Fruit fly (Drosophila melanogaster) whole organism, embryonic: ENCODE results near the gene Muc4B.
A peak's percentile ranks its signal among the peaks of the same experiment; 100 is the strongest.

ENCODE experiments used
- Asciz ChIP-seq: fragments of 200-800 bp; sonication (Bioruptor generic); optimal IDR thresholded peaks from 2 replicates; lab custom pipeline; 2017; ENCODE audit warnings: missing biosample characterization, mild to moderate bottlenecking, missing genetic modification characterization, missing genetic modification reagents
- Awh ChIP-seq: fragments of 200-800 bp; sonication (Bioruptor generic); IDR thresholded peaks from 2 replicates; pipeline ENCODE4, ENCODE4 v1.3.6; 2022; ENCODE audit warnings: missing biosample characterization, missing genetic modification characterization
- B-H2 ChIP-seq: fragments of 200-800 bp; sonication (Bioruptor generic); optimal IDR thresholded peaks from 2 replicates; lab custom pipeline; 2018; ENCODE audit warnings: missing biosample characterization, mild to moderate bottlenecking, missing genetic modification characterization
- CG10147 ChIP-seq: fragments of 200-800 bp; sonication (Bioruptor generic); optimal IDR thresholded peaks from 2 replicates; lab custom pipeline; 2019; ENCODE audit warnings: missing biosample characterization, mild to moderate bottlenecking, missing genetic modification characterization, moderate library complexity
- CG11504 ChIP-seq: fragments of 200-800 bp; sonication (Bioruptor generic); optimal IDR thresholded peaks from 3 replicates; lab custom pipeline; 2019; ENCODE audit warnings: missing biosample characterization, mild to moderate bottlenecking, missing genetic modification characterization, moderate library complexity
- CG11723 ChIP-seq: fragments of 200-800 bp; sonication (Bioruptor generic); optimal IDR thresholded peaks from 2 replicates; lab custom pipeline; 2017; ENCODE audit warnings: missing biosample characterization, mild to moderate bottlenecking, missing genetic modification characterization
- CG12155 ChIP-seq: fragments of 200-800 bp; sonication (Bioruptor generic); optimal IDR thresholded peaks from 3 replicates; lab custom pipeline; 2016; ENCODE audit warnings: missing biosample characterization, missing genetic modification characterization
- CG12219 ChIP-seq: fragments of 200-800 bp; sonication (Bioruptor generic); optimal IDR thresholded peaks from 3 replicates; lab custom pipeline; 2018; ENCODE audit warnings: missing biosample characterization, mild to moderate bottlenecking, missing genetic modification characterization
- CG12942 ChIP-seq: fragments of 200-800 bp; sonication (Bioruptor generic); optimal IDR thresholded peaks from 3 replicates; lab custom pipeline; 2016; ENCODE audit warnings: missing biosample characterization, missing genetic modification characterization
- CG14014 ChIP-seq: fragments of 200-800 bp; sonication (Bioruptor generic); IDR thresholded peaks from 2 replicates; pipeline ENCODE4 v1.3.6; 2022; ENCODE audit warnings: missing biosample characterization, missing genetic modification characterization
- CG14710 ChIP-seq: fragments of 200-800 bp; sonication (Bioruptor generic); optimal IDR thresholded peaks from 3 replicates; lab custom pipeline; 2019; ENCODE audit warnings: missing biosample characterization, mild to moderate bottlenecking, missing genetic modification characterization, moderate library complexity
- CG15073 ChIP-seq: fragments of 200-800 bp; sonication (Bioruptor generic); optimal IDR thresholded peaks from 2 replicates; lab custom pipeline; 2016; ENCODE audit warnings: missing biosample characterization, missing genetic modification characterization
- CG17328 ChIP-seq: fragments of 200-800 bp; sonication (Bioruptor generic); IDR thresholded peaks from 2 replicates; pipeline ENCODE4 v1.3.6; 2022; ENCODE audit warnings: missing biosample characterization, missing genetic modification characterization
- CG2116 ChIP-seq: fragments of 200-800 bp; sonication (Bioruptor generic); optimal IDR thresholded peaks from 3 replicates; lab custom pipeline; 2018; ENCODE audit warnings: missing biosample characterization, mild to moderate bottlenecking, missing genetic modification characterization
- CG30020 ChIP-seq: fragments of 200-800 bp; optimal IDR thresholded peaks from 2 replicates; lab custom pipeline; 2019; ENCODE audit warnings: missing biosample characterization, mild to moderate bottlenecking, missing genetic modification characterization, moderate library complexity
- CG30403 ChIP-seq: fragments of 200-800 bp; sonication (Bioruptor generic); optimal IDR thresholded peaks from 3 replicates; lab custom pipeline; 2016; ENCODE audit warnings: missing biosample characterization, missing genetic modification characterization
- CG6765 ChIP-seq: fragments of 200-800 bp; sonication (Bioruptor generic); optimal IDR thresholded peaks from 3 replicates; lab custom pipeline; 2017; ENCODE audit warnings: missing biosample characterization, mild to moderate bottlenecking, missing genetic modification characterization
- CG7745 ChIP-seq: fragments of 200-800 bp; sonication (Bioruptor generic); optimal IDR thresholded peaks from 2 replicates; lab custom pipeline; 2018; ENCODE audit warnings: missing biosample characterization, mild to moderate bottlenecking, missing genetic modification characterization, moderate library complexity
- CG7987 ChIP-seq: fragments of 200-800 bp; sonication (Bioruptor generic); optimal IDR thresholded peaks from 2 replicates; lab custom pipeline; 2018; ENCODE audit warnings: missing biosample characterization, mild to moderate bottlenecking, missing genetic modification characterization, moderate library complexity
- CG8281 ChIP-seq: fragments of 200-800 bp; sonication (Bioruptor generic); optimal IDR thresholded peaks from 2 replicates; lab custom pipeline; 2018; ENCODE audit warnings: missing biosample characterization, mild to moderate bottlenecking, missing genetic modification characterization, moderate library complexity
- CHES-1-like ChIP-seq: fragments of 200-800 bp; sonication (Bioruptor generic); optimal IDR thresholded peaks from 2 replicates; lab custom pipeline; 2016; ENCODE audit warnings: missing biosample characterization, missing genetic modification characterization
- Dbx ChIP-seq: fragments of 200-800 bp; sonication (Bioruptor generic); IDR thresholded peaks from 3 replicates; pipeline ENCODE4 v1.3.6; 2022; ENCODE audit warnings: missing biosample characterization, missing genetic modification characterization
- Ets65A ChIP-seq: fragments of 200-800 bp; sonication (Bioruptor generic); peaks from one replicate; lab custom pipeline; 2016; ENCODE audit warnings: missing biosample characterization, missing genetic modification characterization
- Fer1 ChIP-seq: fragments of 200-800 bp; sonication (Bioruptor generic); optimal IDR thresholded peaks from 2 replicates; lab custom pipeline; 2017; ENCODE audit warnings: missing biosample characterization, mild to moderate bottlenecking, missing genetic modification characterization
- H2.0 ChIP-seq: fragments of 200-800 bp; sonication (Bioruptor generic); IDR thresholded peaks from 2 replicates; pipeline ENCODE4 v1.3.6; 2022; ENCODE audit warnings: missing biosample characterization, missing genetic modification characterization
- HLH54F ChIP-seq: fragments of 200-800 bp; sonication (Bioruptor generic); optimal IDR thresholded peaks from 3 replicates; lab custom pipeline; 2016; ENCODE audit warnings: missing biosample characterization, missing genetic modification characterization
- Poxn ChIP-seq: fragments of 200-800 bp; sonication (Bioruptor generic); IDR thresholded peaks from 2 replicates; pipeline ENCODE4 v1.3.6; 2022; ENCODE audit warnings: missing biosample characterization, missing genetic modification characterization
- Spps ChIP-seq: fragments of 200-800 bp; sonication (Bioruptor generic); optimal IDR thresholded peaks from 2 replicates; lab custom pipeline; 2018; ENCODE audit warnings: missing biosample characterization, mild to moderate bottlenecking, missing genetic modification characterization
- Ssrp ChIP-seq: fragments of 200-800 bp; sonication (Bioruptor generic); optimal IDR thresholded peaks from 2 replicates; lab custom pipeline; 2018; ENCODE audit warnings: missing biosample characterization, mild to moderate bottlenecking, missing genetic modification characterization, moderate library complexity
- ac ChIP-seq: fragments of 200-800 bp; sonication (Bioruptor generic); optimal IDR thresholded peaks from 3 replicates; lab custom pipeline; 2017; ENCODE audit warnings: missing biosample characterization, mild to moderate bottlenecking, missing genetic modification characterization
- ap ChIP-seq: fragments of 200-800 bp; sonication (Bioruptor generic); IDR thresholded peaks from 2 replicates; pipeline ENCODE4 v1.3.6; 2022; ENCODE audit warnings: missing biosample characterization, missing genetic modification characterization
- disco-r ChIP-seq: fragments of 200-800 bp; sonication (Bioruptor generic); optimal IDR thresholded peaks from 2 replicates; lab custom pipeline; 2016; ENCODE audit warnings: missing biosample characterization, missing genetic modification characterization
- dysf ChIP-seq: fragments of 200-800 bp; sonication (Bioruptor generic); IDR thresholded peaks from 3 replicates; pipeline ENCODE4 v1.3.6; 2022; ENCODE audit warnings: missing biosample characterization, missing genetic modification characterization
- fd96Cb ChIP-seq: fragments of 200-800 bp; sonication (Bioruptor generic); optimal IDR thresholded peaks from 2 replicates; lab custom pipeline; 2018; ENCODE audit warnings: missing biosample characterization, mild to moderate bottlenecking, missing genetic modification characterization, moderate library complexity
- gem ChIP-seq: fragments of 200-800 bp; sonication (Bioruptor generic); optimal IDR thresholded peaks from 2 replicates; lab custom pipeline; 2019; ENCODE audit warnings: missing biosample characterization, mild to moderate bottlenecking, missing genetic modification characterization, moderate library complexity
- her ChIP-seq: fragments of 200-800 bp; sonication (Bioruptor generic); optimal IDR thresholded peaks from 2 replicates; lab custom pipeline; 2016; ENCODE audit warnings: missing biosample characterization, missing genetic modification characterization
- lmd ChIP-seq: fragments of 200-800 bp; sonication (Bioruptor generic); IDR thresholded peaks from 2 replicates; pipeline ENCODE4 v1.3.6; 2022; ENCODE audit warnings: missing biosample characterization, missing genetic modification characterization
- lola ChIP-seq, 3 experiments: fragments of >200 bp in 2 of 3; fragments of 200-800 bp in 1 of 3; sonication (Bioruptor generic) in 1 of 3; optimal IDR thresholded peaks; 2 replicates each; lab custom pipeline; 2017 to 2019; ENCODE audit warnings: missing biosample characterization in 3 of 3, missing genetic modification characterization in 3 of 3, mild to moderate bottlenecking in 1 of 3, moderate library complexity in 1 of 3
- nerfin-1 ChIP-seq: fragments of 200-800 bp; sonication (Bioruptor generic); optimal IDR thresholded peaks from 3 replicates; lab custom pipeline; 2019; ENCODE audit warnings: missing biosample characterization, mild to moderate bottlenecking, missing genetic modification characterization, moderate library complexity
- nmo ChIP-seq: fragments of 200-800 bp; sonication (Bioruptor generic); optimal IDR thresholded peaks from 2 replicates; lab custom pipeline; 2018; ENCODE audit warnings: missing biosample characterization, mild to moderate bottlenecking, missing genetic modification characterization, moderate library complexity
- nom ChIP-seq: fragments of 200-800 bp; sonication (Bioruptor generic); optimal IDR thresholded peaks from 2 replicates; lab custom pipeline; 2017; ENCODE audit warnings: missing biosample characterization, missing genetic modification characterization, mild to moderate bottlenecking, moderate library complexity, missing genetic modification reagents
- pros ChIP-seq: fragments of 200-800 bp; sonication (Bioruptor generic); optimal IDR thresholded peaks from 3 replicates; lab custom pipeline; 2019; ENCODE audit warnings: missing biosample characterization, mild to moderate bottlenecking, missing genetic modification characterization, moderate library complexity
- pum ChIP-seq: fragments of 200-800 bp; sonication (Bioruptor generic); optimal IDR thresholded peaks from 2 replicates; lab custom pipeline; 2016; ENCODE audit warnings: missing biosample characterization, missing genetic modification characterization
- repo ChIP-seq: fragments of 200-800 bp; sonication (Bioruptor generic); optimal IDR thresholded peaks from 2 replicates; lab custom pipeline; 2016; ENCODE audit warnings: missing biosample characterization, missing genetic modification characterization
- sc ChIP-seq, 3 experiments: fragments of >200 bp in 2 of 3; fragments of 200-800 bp in 1 of 3; sonication (Bioruptor generic) in 1 of 3; optimal IDR thresholded peaks; 2 replicates in 2 of 3; 3 replicates in 1 of 3; lab custom pipeline; 2017; ENCODE audit warnings: mild to moderate bottlenecking in 1 of 3, missing biosample characterization in 1 of 3, missing genetic modification characterization in 1 of 3, missing genetic modification reagents in 1 of 3
- sima ChIP-seq: fragments of 200-800 bp; sonication (Bioruptor generic); optimal IDR thresholded peaks from 2 replicates; lab custom pipeline; 2016; ENCODE audit warnings: missing biosample characterization, missing genetic modification characterization
- so ChIP-seq: fragments of 200-800 bp; sonication (Bioruptor generic); IDR thresholded peaks from 3 replicates; pipeline ENCODE4 v1.3.6; 2022; ENCODE audit warnings: missing biosample characterization, missing genetic modification characterization
- sqz ChIP-seq: fragments of 200-800 bp; sonication (Bioruptor generic); optimal IDR thresholded peaks from 3 replicates; lab custom pipeline; 2018; ENCODE audit warnings: missing biosample characterization, mild to moderate bottlenecking, missing genetic modification characterization
- sr ChIP-seq: fragments of 200-800 bp; sonication (Bioruptor generic); IDR thresholded peaks from 3 replicates; pipeline ENCODE4 v1.3.6; 2022; ENCODE audit warnings: missing biosample characterization, missing genetic modification characterization
- twi ChIP-seq: fragments of 200-800 bp; optimal IDR thresholded peaks from 2 replicates; lab custom pipeline; 2019; ENCODE audit warnings: missing biosample characterization, mild to moderate bottlenecking, missing genetic modification characterization, moderate library complexity
- tx ChIP-seq: fragments of 200-800 bp; sonication (Bioruptor generic); optimal IDR thresholded peaks from 2 replicates; lab custom pipeline; 2016; ENCODE audit warnings: missing biosample characterization, missing genetic modification characterization

Gene Muc4B

DNA sequence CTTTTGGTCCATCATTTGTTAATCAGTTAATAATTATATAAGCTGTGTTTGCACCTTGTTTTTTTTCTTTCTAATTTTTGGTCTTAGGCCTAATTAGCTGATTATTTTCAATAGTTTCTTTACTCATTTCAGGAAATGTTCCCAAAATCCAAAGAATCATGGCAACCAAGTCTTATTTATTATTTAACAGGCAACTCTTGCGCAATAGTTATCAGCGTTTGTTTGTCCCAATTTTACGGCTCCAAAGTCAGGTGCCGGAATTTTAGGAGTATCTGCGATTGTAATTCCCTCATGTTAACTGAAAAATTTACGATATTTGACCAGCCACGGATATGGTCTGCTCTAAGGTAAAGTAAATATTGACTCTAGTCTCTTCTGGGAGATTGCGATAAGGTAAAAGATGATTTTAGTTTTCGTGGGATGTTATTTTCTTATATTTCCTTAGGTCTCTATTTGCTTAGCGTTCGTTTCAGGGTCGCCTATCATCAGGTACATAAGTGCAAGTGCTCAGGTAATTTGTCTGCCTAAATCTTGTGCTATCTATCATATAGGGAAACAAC lies 43.6 kb downstream of the Muc4B start (continued):
- no peak for TF ChIP-seq dysf (GFP tag; lab: Robert Waterston, UW)
- TF ChIP-seq CG7987 (GFP tag; lab: Kevin White, UChicago), result peak; percentile 78
- peak; percentile 49; the same call in 1 of the 2 replicates for TF ChIP-seq CG14014 (GFP tag; lab: Robert Waterston, UW)
- TF ChIP-seq her, result peak; percentile 4
- peak; percentile 49 for TF ChIP-seq gem (tag; lab: Kevin White, UChicago)
- peak; percentile 44 for TF ChIP-seq pros (GFP tag; lab: Kevin White, UChicago)
- TF ChIP-seq disco-r (GFP tag; lab: Kevin White, UChicago), result peak; percentile 26
- peak in 1 of 3 experiments; percentile 42 for TF ChIP-seq lola (GFP tag; optimal IDR thresholded peaks at IDR 0.05; lab: Kevin White, UChicago)
- peak; percentile 43 for TF ChIP-seq Asciz (GFP tag; lab: Kevin White, UChicago)
- TF ChIP-seq CG2116 (GFP tag; lab: Kevin White, UChicago), result no peak
- peak; percentile 30 for TF ChIP-seq CG14710
- no peak for TF ChIP-seq CG30403 (GFP tag; lab: Kevin White, UChicago)
- peak; percentile 26 for TF ChIP-seq CG10147
- peak; percentile 53 for TF ChIP-seq CG11723 (GFP tag; lab: Kevin White, UChicago)
- TF ChIP-seq pum (GFP tag; lab: Kevin White, UChicago), result no peak
- TF ChIP-seq CG17328 (GFP tag; lab: Robert Waterston, UW), result no peak
- TF ChIP-seq HLH54F (GFP tag; lab: Kevin White, UChicago), result no peak
- peak; percentile 32 for TF ChIP-seq twi (tag; lab: Kevin White, UChicago)
- TF ChIP-seq Spps, result peak; percentile 3
- TF ChIP-seq nmo (GFP tag; lab: Kevin White, UChicago), result no peak
- peak; percentile 15 for TF ChIP-seq CG12219
- no peak for TF ChIP-seq ap
- TF ChIP-seq CG15073 (GFP tag; lab: Kevin White, UChicago), result no peak
- TF ChIP-seq ac (GFP tag; lab: Kevin White, UChicago), result peak; percentile 51
- peak; percentile 14 for TF ChIP-seq CG6765 (GFP tag; lab: Kevin White, UChicago)
- TF ChIP-seq fd96Cb (tag; lab: Kevin White, UChicago), result no peak
- TF ChIP-seq CG12942, result no peak
- peak; percentile 59 for TF ChIP-seq sqz (GFP tag; lab: Kevin White, UChicago)
- no peak for TF ChIP-seq CG12155 (GFP tag; lab: Kevin White, UChicago)
- TF ChIP-seq CG11504 (tag; lab: Kevin White, UChicago), result peak; percentile 39
- TF ChIP-seq CG7745 (tag; lab: Kevin White, UChicago), result peak; percentile 63
- TF ChIP-seq repo (GFP tag; lab: Kevin White, UChicago), result no peak
- peak; percentile 77 for TF ChIP-seq Fer1 (GFP tag; lab: Kevin White, UChicago)
- TF ChIP-seq Dbx (GFP tag; lab: Robert Waterston, UW), result 0 out of 3 replicates have a peak, but pooled peaks have one; percentile 27
- TF ChIP-seq lmd (GFP tag; lab: Robert Waterston, UW), result no peak
- no peak for TF ChIP-seq CG30020
- TF ChIP-seq B-H2 (GFP tag; lab: Kevin White, UChicago), result no peak
- TF ChIP-seq, all 482 proteins: peak for 159

DNA sequence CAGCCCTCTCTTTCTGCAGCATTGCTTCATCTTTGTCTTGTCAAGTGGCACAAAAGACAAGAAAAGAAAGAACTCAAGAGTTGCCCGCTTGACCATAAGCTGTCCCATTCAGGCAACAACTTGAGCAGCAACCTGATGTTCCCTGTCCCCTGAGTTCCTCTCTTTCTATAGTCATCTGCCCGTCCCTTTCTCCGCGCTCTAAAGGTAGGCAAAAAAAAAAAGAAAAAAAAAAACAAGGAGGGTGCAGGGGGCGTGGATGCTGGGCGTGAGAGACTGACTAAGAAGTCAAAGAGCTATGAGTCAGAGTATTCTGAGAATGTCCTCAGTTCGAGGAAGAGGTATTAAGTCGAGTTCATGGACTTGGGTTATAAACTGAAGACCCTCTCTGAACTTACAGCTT lies 45.3 kb downstream of the Muc4B start:
- TF ChIP-seq pros (GFP tag; lab: Kevin White, UChicago) (peak; percentile 4), sc (optimal IDR thresholded peaks at IDR 0.05; lab: Kevin White, UChicago) (no peak), sc (GFP tag; optimal IDR thresholded peaks at IDR 0.05; lab: Kevin White, UChicago) (no peak), tx (GFP tag; lab: Kevin White, UChicago) (no peak), nerfin-1 (tag; lab: Kevin White, UChicago) (no peak), CHES-1-like (GFP tag; lab: Kevin White, UChicago) (no peak), nom (peak; percentile 70), so (GFP tag; lab: Robert Waterston, UW) (no peak), H2.0 (GFP tag; lab: Robert Waterston, UW) (no peak), CG8281 (tag; lab: Kevin White, UChicago) (no peak), sima (GFP tag; lab: Kevin White, UChicago) (no peak), Ssrp (tag; lab: Kevin White, UChicago) (no peak), Poxn (GFP tag; lab: Robert Waterston, UW) (no peak), Ets65A (GFP tag; lab: Kevin White, UChicago) (peak; percentile 12), sr (GFP tag; lab: Robert Waterston, UW) (no peak), Awh (GFP tag; lab: Robert Waterston, UW) (no peak)
